Fruit fly (Drosophila melanogaster) whole organism, adult: ENCODE measurements around the gene Cpr11A.

Experiments used
- CG11617 ChIP-seq: fragments of 200-800 bp; sonication (Bioruptor generic); optimal IDR thresholded peaks from 2 replicates; lab custom pipeline; 2017; ENCODE audit warnings: mild to moderate bottlenecking, missing biosample characterization, missing genetic modification reagents, missing genetic modification characterization
- CG12768 ChIP-seq: fragments of 200-800 bp; sonication (Bioruptor generic); optimal IDR thresholded peaks from 2 replicates; lab custom pipeline; 2017; ENCODE audit warnings: missing biosample characterization, missing genetic modification characterization, mild to moderate bottlenecking, moderate library complexity, missing genetic modification reagents
- CG14711 ChIP-seq: fragments of 200-800 bp; sonication (Bioruptor generic); optimal IDR thresholded peaks from 2 replicates; lab custom pipeline; 2018; ENCODE audit warnings: missing biosample characterization, mild to moderate bottlenecking, missing genetic modification characterization, moderate library complexity
- CG1620 ChIP-seq: fragments of 200-800 bp; sonication (Bioruptor generic); optimal IDR thresholded peaks from 2 replicates; lab custom pipeline; 2016; ENCODE audit warnings: missing biosample characterization, missing genetic modification characterization
- CG33017 ChIP-seq: fragments of 200-800 bp; sonication (Bioruptor generic); optimal IDR thresholded peaks from 2 replicates; lab custom pipeline; 2018; ENCODE audit warnings: missing biosample characterization, mild to moderate bottlenecking, missing genetic modification characterization, moderate library complexity
- CG5204 ChIP-seq: fragments of 200-800 bp; sonication (Bioruptor generic); optimal IDR thresholded peaks from 2 replicates; lab custom pipeline; 2016; ENCODE audit warnings: missing biosample characterization, missing genetic modification characterization
- CG7045 ChIP-seq: fragments of 200-800 bp; sonication (Bioruptor generic); optimal IDR thresholded peaks from 2 replicates; lab custom pipeline; 2017; ENCODE audit warnings: missing biosample characterization, mild to moderate bottlenecking, missing genetic modification characterization
- CG7101 ChIP-seq: fragments of 200-800 bp; sonication (Bioruptor generic); optimal IDR thresholded peaks from 2 replicates; lab custom pipeline; 2018; ENCODE audit warnings: missing biosample characterization, mild to moderate bottlenecking, missing genetic modification characterization, moderate library complexity
- Clk ChIP-seq: fragments of 200-800 bp; sonication (Bioruptor generic); optimal IDR thresholded peaks from 2 replicates; lab custom pipeline; 2017; ENCODE audit warnings: missing biosample characterization, missing genetic modification characterization
- Crg-1 ChIP-seq: fragments of 200-800 bp; sonication (Bioruptor generic); optimal IDR thresholded peaks from 2 replicates; lab custom pipeline; 2016; ENCODE audit warnings: missing biosample characterization, missing genetic modification characterization
- Hr96 ChIP-seq: fragments of 200-800 bp; sonication (Bioruptor generic); optimal IDR thresholded peaks from 2 replicates; lab custom pipeline; 2016; ENCODE audit warnings: missing biosample characterization, missing genetic modification characterization
- Mnt ChIP-seq: fragments of 200-800 bp; sonication (Bioruptor generic); optimal IDR thresholded peaks from 2 replicates; lab custom pipeline; 2016; ENCODE audit warnings: missing biosample characterization, mild to moderate bottlenecking, missing genetic modification characterization
- bab1 ChIP-seq: fragments of 200-800 bp; sonication (Bioruptor generic); optimal IDR thresholded peaks from 3 replicates; lab custom pipeline; 2019; ENCODE audit warnings: missing biosample characterization, mild to moderate bottlenecking, missing genetic modification characterization, moderate library complexity
- cic ChIP-seq: fragments of 200-800 bp; sonication (Bioruptor generic); optimal IDR thresholded peaks from 2 replicates; lab custom pipeline; 2017; ENCODE audit warnings: missing biosample characterization, mild to moderate bottlenecking, missing genetic modification characterization, moderate library complexity
- cnc ChIP-seq, 2 experiments: fragments of >200 bp; optimal IDR thresholded peaks; 2 replicates each; lab custom pipeline; 2017
- kay ChIP-seq: fragments of 200-800 bp; sonication (Bioruptor generic); peaks from one replicate; lab custom pipeline; 2016; ENCODE audit warnings: missing biosample characterization, missing genetic modification characterization, borderline replicate concordance
- ovo ChIP-seq: fragments of 200-800 bp; sonication (Bioruptor generic); optimal IDR thresholded peaks from 2 replicates; lab custom pipeline; 2016; ENCODE audit warnings: missing biosample characterization, missing genetic modification characterization
- pad ChIP-seq: fragments of 200-800 bp; sonication (Bioruptor generic); optimal IDR thresholded peaks from 3 replicates; lab custom pipeline; 2017; ENCODE audit warnings: missing biosample characterization, missing genetic modification characterization, mild to moderate bottlenecking, moderate library complexity, missing genetic modification reagents
- tj ChIP-seq: fragments of 200-800 bp; sonication (Bioruptor generic); optimal IDR thresholded peaks from 3 replicates; lab custom pipeline; 2017; ENCODE audit warnings: missing biosample characterization, mild to moderate bottlenecking, missing genetic modification characterization, moderate library complexity
- toe ChIP-seq: fragments of 200-800 bp; sonication (Bioruptor generic); optimal IDR thresholded peaks from 2 replicates; lab custom pipeline; 2016; ENCODE audit warnings: missing biosample characterization, missing genetic modification characterization

Gene Cpr11A

dm6 chrX:12469778-12470177 is 17.0 kb upstream of the Cpr11A start:
- TF ChIP-seq Mnt (GFP tag; lab: Kevin White, UChicago) (no peak), tj (GFP tag; lab: Kevin White, UChicago) (peak; percentile 14), pad (GFP tag; lab: Kevin White, UChicago) (no peak), CG33017 (peak; percentile 29), CG7045 (GFP tag; lab: Kevin White, UChicago) (no peak), CG7101 (peak; percentile 42), ovo (GFP tag; lab: Kevin White, UChicago) (no peak), bab1 (GFP tag; lab: Kevin White, UChicago) (no peak), CG12768 (no peak), Crg-1 (GFP tag; lab: Kevin White, UChicago) (no peak), CG11617 (GFP tag; lab: Kevin White, UChicago) (no peak), cic (GFP tag; lab: Kevin White, UChicago) (no peak), Hr96 (GFP tag; lab: Kevin White, UChicago) (no peak), CG5204 (GFP tag; lab: Kevin White, UChicago) (peak; percentile 13)

dm6 chrX:12470187-12470931 is 16.4 kb upstream of the Cpr11A start:
- peak; percentile 72 for TF ChIP-seq ovo (GFP tag; lab: Kevin White, UChicago)
- TF ChIP-seq bab1 (GFP tag; lab: Kevin White, UChicago) = peak; percentile 29
- TF ChIP-seq toe (GFP tag; lab: Kevin White, UChicago) = peak; percentile 13
- TF ChIP-seq CG14711 (tag; lab: Kevin White, UChicago) = peak; percentile 90
- TF ChIP-seq CG7101 = peak; percentile 60
- peak; percentile 4 for TF ChIP-seq cic (GFP tag; lab: Kevin White, UChicago)
- peak; percentile 19 for TF ChIP-seq CG12768
- TF ChIP-seq cnc (optimal IDR thresholded peaks at IDR 0.05; lab: Kevin White, UChicago) = no peak
- no peak for TF ChIP-seq tj (GFP tag; lab: Kevin White, UChicago)
- TF ChIP-seq CG7045 (GFP tag; lab: Kevin White, UChicago) = peak; percentile 39
- peak; percentile 53 for TF ChIP-seq CG11617 (GFP tag; lab: Kevin White, UChicago)
- TF ChIP-seq Mnt (GFP tag; lab: Kevin White, UChicago) = no peak
- TF ChIP-seq pad (GFP tag; lab: Kevin White, UChicago) = peak; percentile 91
- no peak for TF ChIP-seq Clk
- TF ChIP-seq CG1620 (GFP tag; lab: Kevin White, UChicago) = peak; percentile 6

dm6 chrX:12471408-12471807 is 15.4 kb upstream of the Cpr11A start:
- TF ChIP-seq CG14711 (tag; lab: Kevin White, UChicago) (peak; percentile 65), kay (GFP tag; lab: Kevin White, UChicago) (no peak), Clk (no peak)

dm6 chrX:12472244-12472736 is 14.5 kb upstream of the Cpr11A start:
- peak; percentile 65 for TF ChIP-seq kay (GFP tag; lab: Kevin White, UChicago)
- peak; percentile 88 for TF ChIP-seq pad (GFP tag; lab: Kevin White, UChicago)
- TF ChIP-seq CG7101 = peak; percentile 98
- TF ChIP-seq cic (GFP tag; lab: Kevin White, UChicago) = peak; percentile 78
- peak; percentile 97 for TF ChIP-seq CG11617 (GFP tag; lab: Kevin White, UChicago)
- TF ChIP-seq CG5204 (GFP tag; lab: Kevin White, UChicago) = peak; percentile 85
- peak; percentile 93 for TF ChIP-seq CG7045 (GFP tag; lab: Kevin White, UChicago)
- TF ChIP-seq Clk = peak; percentile 87
- TF ChIP-seq toe (GFP tag; lab: Kevin White, UChicago) = peak; percentile 79
- peak; percentile 96 for TF ChIP-seq CG33017
- peak; percentile 87 for TF ChIP-seq tj (GFP tag; lab: Kevin White, UChicago)
- TF ChIP-seq ovo (GFP tag; lab: Kevin White, UChicago) = peak; percentile 85
- TF ChIP-seq CG14711 (tag; lab: Kevin White, UChicago) = peak; percentile 95
- TF ChIP-seq Mnt (GFP tag; lab: Kevin White, UChicago) = peak; percentile 86
- peak; percentile 92 for TF ChIP-seq CG12768
- peak; percentile 82 for TF ChIP-seq Crg-1 (GFP tag; lab: Kevin White, UChicago)
- no peak for TF ChIP-seq cnc (optimal IDR thresholded peaks at IDR 0.05; lab: Kevin White, UChicago)
- peak; percentile 98 for TF ChIP-seq bab1 (GFP tag; lab: Kevin White, UChicago)
- TF ChIP-seq Hr96 (GFP tag; lab: Kevin White, UChicago) = peak; percentile 78
- peak; percentile 90 for TF ChIP-seq CG1620 (GFP tag; lab: Kevin White, UChicago)

dm6 chrX:12473953-12474468 is 12.8 kb upstream of the Cpr11A start:
- TF ChIP-seq Hr96 (GFP tag; lab: Kevin White, UChicago) (no peak), kay (GFP tag; lab: Kevin White, UChicago) (no peak), Clk (no peak), cic (GFP tag; lab: Kevin White, UChicago) (peak; percentile 10), CG33017 (peak; percentile 16), CG1620 (GFP tag; lab: Kevin White, UChicago) (no peak), CG5204 (GFP tag; lab: Kevin White, UChicago) (no peak), CG14711 (tag; lab: Kevin White, UChicago) (peak; percentile 49), Mnt (GFP tag; lab: Kevin White, UChicago) (peak; percentile 34), CG7045 (GFP tag; lab: Kevin White, UChicago) (peak; percentile 12), tj (GFP tag; lab: Kevin White, UChicago) (peak; percentile 17), ovo (GFP tag; lab: Kevin White, UChicago) (peak; percentile 4), bab1 (GFP tag; lab: Kevin White, UChicago) (no peak), pad (GFP tag; lab: Kevin White, UChicago) (no peak), CG12768 (no peak), cnc (optimal IDR thresholded peaks at IDR 0.05; lab: Kevin White, UChicago) (no peak), CG7101 (peak; percentile 60), Crg-1 (GFP tag; lab: Kevin White, UChicago) (no peak), CG11617 (GFP tag; lab: Kevin White, UChicago) (peak; percentile 33), toe (GFP tag; lab: Kevin White, UChicago) (no peak)
